Worm (Caenorhabditis elegans) whole organism, L4 larva: Measurements from ENCODE around the gene C13C4.7.

Source experiments
- D1046.2 ChIP-seq: fragments of 200-800 bp; sonication (Bioruptor generic); IDR thresholded peaks from 2 replicates; pipeline ENCODE4 v1.3.6; 2022; ENCODE audit warnings: missing genetic modification characterization, missing compliant biosample characterization
- F26F4.8 ChIP-seq: fragments of 200-800 bp; sonication (Bioruptor generic); conservative IDR thresholded peaks from 2 replicates; pipeline ENCODE4 v1.3.6; 2022; ENCODE audit warnings: missing genetic modification characterization, missing compliant biosample characterization
- R02D3.7 ChIP-seq: fragments of 150-350 bp; sonication (generic microtip); optimal IDR thresholded peaks from 3 replicates; lab custom pipeline; 2014; ENCODE audit warnings: missing biosample characterization, missing genetic modification characterization
- ZK546.5 ChIP-seq, 2 experiments: sonication (generic microtip); optimal IDR thresholded peaks; 2 replicates each; lab custom pipeline; 2017; ENCODE audit warnings: missing biosample characterization in 2 of 2, missing genetic modification characterization in 2 of 2
- aha-1 ChIP-seq: fragments of 150-350 bp; peaks from one replicate; lab custom pipeline; 2014; ENCODE audit warnings: missing biosample characterization, missing genetic modification characterization
- aly-2 ChIP-seq: sonication (generic microtip); optimal IDR thresholded peaks from 2 replicates; lab custom pipeline; 2018; ENCODE audit warnings: missing biosample characterization, missing genetic modification characterization
- ama-1 ChIP-seq: fragments of 150-350 bp; optimal IDR thresholded peaks from 2 replicates; lab custom pipeline; 2014; ENCODE audit warnings: inconsistent platforms, mixed read lengths
- arid-1 ChIP-seq: fragments of 200-800 bp; sonication (Bioruptor generic); conservative IDR thresholded peaks from 2 replicates; pipeline ENCODE4 v1.3.6; 2022; ENCODE audit warnings: missing genetic modification reagents, missing genetic modification characterization, missing compliant biosample characterization
- ceh-20 ChIP-seq: fragments of 200-800 bp; sonication (Bioruptor generic); IDR thresholded peaks from 2 replicates; pipeline ENCODE4 v1.3.6; 2022; ENCODE audit warnings: missing genetic modification reagents, missing genetic modification characterization, missing compliant biosample characterization
- ces-1 ChIP-seq: fragments of 150-350 bp; sonication (generic microtip); optimal IDR thresholded peaks from 4 replicates; lab custom pipeline; 2014; ENCODE audit warnings: missing biosample characterization, missing genetic modification reagents, missing genetic modification characterization
- cey-2 ChIP-seq: sonication (generic microtip); optimal IDR thresholded peaks from 3 replicates; lab custom pipeline; 2017; ENCODE audit warnings: missing genetic modification characterization, mild to moderate bottlenecking, missing compliant biosample characterization, antibody characterized with exemption, borderline replicate concordance; ENCODE audit not compliant: insufficient read depth
- dmd-6 ChIP-seq: fragments of 200-800 bp; sonication (Bioruptor generic); IDR thresholded peaks from 2 replicates; pipeline ENCODE4 v1.3.6; 2022; ENCODE audit warnings: missing genetic modification reagents, missing genetic modification characterization, missing compliant biosample characterization
- dpl-1 ChIP-seq: fragments of 150-350 bp; optimal IDR thresholded peaks from 2 replicates; lab custom pipeline; 2014; ENCODE audit warnings: missing biosample characterization, missing genetic modification reagents, missing genetic modification characterization
- egl-27 ChIP-seq: sonication (generic microtip); optimal IDR thresholded peaks from 3 replicates; lab custom pipeline; 2017; ENCODE audit warnings: missing biosample characterization, missing genetic modification reagents, missing genetic modification characterization
- gei-8 ChIP-seq: fragments of 200-800 bp; sonication (Bioruptor generic); optimal IDR thresholded peaks from 2 replicates; lab custom pipeline; 2018; ENCODE audit warnings: mild to moderate bottlenecking, missing genetic modification characterization, missing compliant biosample characterization
- hif-1 ChIP-seq, 2 experiments: sonication (generic microtip); optimal IDR thresholded peaks; 2 replicates each; lab custom pipeline; 2016 to 2017; ENCODE audit warnings: missing compliant biosample characterization in 2 of 2, missing genetic modification characterization in 2 of 2, missing genetic modification reagents in 2 of 2, missing genotype in 2 of 2, mild to moderate bottlenecking in 1 of 2
- hlh-30 ChIP-seq: sonication (generic microtip); optimal IDR thresholded peaks from 2 replicates; lab custom pipeline; 2017; ENCODE audit warnings: antibody characterized with exemption, mild to moderate bottlenecking, missing genetic modification characterization, missing compliant biosample characterization; ENCODE audit not compliant: insufficient read depth
- hmg-1.1 ChIP-seq: fragments of 200-800 bp; sonication (Bioruptor generic); IDR thresholded peaks from 2 replicates; pipeline ENCODE4 v1.3.6; 2022; ENCODE audit warnings: missing genetic modification reagents, missing genetic modification characterization, missing compliant biosample characterization
- lin-29 ChIP-seq: fragments of 200-800 bp; sonication (Bioruptor generic); IDR thresholded peaks from 2 replicates; pipeline ENCODE4 v1.3.6; 2022; ENCODE audit warnings: missing genetic modification reagents, missing genetic modification characterization, missing compliant biosample characterization
- lin-38 ChIP-seq: fragments of 200-800 bp; sonication (Bioruptor generic); IDR thresholded peaks from 2 replicates; pipeline ENCODE4 v1.3.6; 2022; ENCODE audit warnings: missing genetic modification reagents, missing genetic modification characterization, missing compliant biosample characterization
- lin-39 ChIP-seq: fragments of 150-350 bp; optimal IDR thresholded peaks from 2 replicates; lab custom pipeline; 2014; ENCODE audit warnings: missing biosample characterization, missing genetic modification reagents, missing genetic modification characterization
- madf-9 ChIP-seq: fragments of 200-800 bp; sonication (Bioruptor generic); conservative IDR thresholded peaks from 2 replicates; pipeline ENCODE4 v1.3.6; 2022; ENCODE audit warnings: missing genetic modification reagents, missing genetic modification characterization, missing compliant biosample characterization
- mdl-1 ChIP-seq, 2 experiments: fragments of 150-350 bp in 1 of 2; sonication (generic microtip) in 1 of 2; optimal IDR thresholded peaks; 2 replicates each; lab custom pipeline; 2014 to 2017; ENCODE audit warnings: missing biosample characterization in 2 of 2, missing genetic modification characterization in 2 of 2
- mes-2 ChIP-seq: sonication (generic microtip); optimal IDR thresholded peaks from 2 replicates; lab custom pipeline; 2016; ENCODE audit warnings: missing genotype, mild to moderate bottlenecking, missing genetic modification characterization, missing compliant biosample characterization; ENCODE audit not compliant: poor library complexity, severe bottlenecking
- mxl-2 ChIP-seq: fragments of 200-800 bp; sonication (Bioruptor generic); conservative IDR thresholded peaks from 2 replicates; pipeline ENCODE4 v1.3.6; 2022; ENCODE audit warnings: missing genetic modification reagents, missing genetic modification characterization, missing compliant biosample characterization
- mxl-3 ChIP-seq: fragments of 200-800 bp; sonication (Bioruptor generic); optimal IDR thresholded peaks from 2 replicates; lab custom pipeline; 2018; ENCODE audit warnings: mild to moderate bottlenecking, missing genetic modification characterization, missing compliant biosample characterization
- nhr-28 ChIP-seq: fragments of 150-350 bp; optimal IDR thresholded peaks from 2 replicates; lab custom pipeline; 2014; ENCODE audit warnings: missing biosample characterization, missing genetic modification characterization
- nhr-42 ChIP-seq: fragments of 200-800 bp; sonication (Bioruptor generic); IDR thresholded peaks from 2 replicates; pipeline ENCODE4 v1.3.6; 2022; ENCODE audit warnings: missing genetic modification characterization, missing compliant biosample characterization
- nhr-6 ChIP-seq: fragments of 150-350 bp; optimal IDR thresholded peaks from 2 replicates; lab custom pipeline; 2014; ENCODE audit warnings: missing biosample characterization, missing genetic modification characterization
- nhr-76 ChIP-seq: fragments of 150-350 bp; optimal IDR thresholded peaks from 2 replicates; lab custom pipeline; 2014; ENCODE audit warnings: missing biosample characterization, missing genetic modification characterization
- nhr-77 ChIP-seq: fragments of 150-350 bp; optimal IDR thresholded peaks from 2 replicates; lab custom pipeline; 2014; ENCODE audit warnings: missing biosample characterization, missing genetic modification characterization
- pha-4 ChIP-seq, 2 experiments: fragments of 150-350 bp in 1 of 2; fragments of 200-800 bp in 1 of 2; sonication (Bioruptor generic) in 1 of 2; IDR thresholded peaks in 1 of 2; optimal IDR thresholded peaks in 1 of 2; 2 replicates each; pipeline versions ENCODE4 v1.3.6 to Lab custom; 2014 to 2022; ENCODE audit warnings: missing genetic modification characterization in 2 of 2, missing genetic modification reagents in 2 of 2, missing biosample characterization in 1 of 2, missing compliant biosample characterization in 1 of 2
- php-3 ChIP-seq: fragments of 200-800 bp; sonication (Bioruptor generic); IDR thresholded peaks from 2 replicates; pipeline ENCODE4 v1.3.6; 2022; ENCODE audit warnings: missing genetic modification reagents, missing genetic modification characterization, missing compliant biosample characterization
- pqm-1 ChIP-seq: sonication (generic microtip); optimal IDR thresholded peaks from 2 replicates; lab custom pipeline; 2017; ENCODE audit warnings: missing biosample characterization, missing genetic modification characterization
- rbr-2 ChIP-seq: sonication (generic microtip); optimal IDR thresholded peaks from 2 replicates; lab custom pipeline; 2016; ENCODE audit warnings: missing genotype, missing genetic modification characterization, missing compliant biosample characterization
- set-16 ChIP-seq: fragments of 200-800 bp; sonication (Bioruptor generic); IDR thresholded peaks from 2 replicates; pipeline ENCODE4 v1.3.6; 2022; ENCODE audit warnings: missing genetic modification reagents, missing genetic modification characterization, missing compliant biosample characterization
- snpc-1.2 ChIP-seq: fragments of 200-800 bp; sonication (Bioruptor generic); IDR thresholded peaks from 2 replicates; pipeline ENCODE4 v1.3.6; 2022; ENCODE audit warnings: missing genetic modification reagents, missing genetic modification characterization, missing compliant biosample characterization
- snpc-4 ChIP-seq: fragments of 150-350 bp; optimal IDR thresholded peaks from 2 replicates; lab custom pipeline; 2014; ENCODE audit warnings: missing biosample characterization, missing genetic modification characterization
- spr-3 ChIP-seq: fragments of 200-800 bp; sonication (Bioruptor generic); optimal IDR thresholded peaks from 2 replicates; lab custom pipeline; 2018; ENCODE audit warnings: mild to moderate bottlenecking, missing genetic modification characterization, missing compliant biosample characterization
- unc-130 ChIP-seq: sonication (generic microtip); optimal IDR thresholded peaks from 2 replicates; lab custom pipeline; 2016; ENCODE audit warnings: missing genetic modification reagents, missing genetic modification characterization, missing compliant biosample characterization
- unc-39 ChIP-seq: sonication (generic microtip); optimal IDR thresholded peaks from 2 replicates; lab custom pipeline; 2017; ENCODE audit warnings: missing biosample characterization, missing genetic modification characterization
- unc-62 ChIP-seq, 3 experiments: fragments of 150-350 bp in 1 of 3; sonication (generic microtip); optimal IDR thresholded peaks in 2 of 3; peaks in 1 of 3; 1 replicate in 1 of 3; 2 replicates in 2 of 3; lab custom pipeline; 2014 to 2017; ENCODE audit warnings: missing biosample characterization in 3 of 3, missing genetic modification characterization in 3 of 3, missing genetic modification reagents in 3 of 3, missing genotype in 1 of 3
- ztf-11 ChIP-seq: fragments of 150-350 bp; optimal IDR thresholded peaks from 2 replicates; lab custom pipeline; 2014; ENCODE audit warnings: missing biosample characterization, missing genetic modification characterization
- ztf-7 ChIP-seq: fragments of 150-350 bp; optimal IDR thresholded peaks from 2 replicates; lab custom pipeline; 2014; ENCODE audit warnings: missing biosample characterization, missing genetic modification characterization

C13C4.7 gene

DNA sequence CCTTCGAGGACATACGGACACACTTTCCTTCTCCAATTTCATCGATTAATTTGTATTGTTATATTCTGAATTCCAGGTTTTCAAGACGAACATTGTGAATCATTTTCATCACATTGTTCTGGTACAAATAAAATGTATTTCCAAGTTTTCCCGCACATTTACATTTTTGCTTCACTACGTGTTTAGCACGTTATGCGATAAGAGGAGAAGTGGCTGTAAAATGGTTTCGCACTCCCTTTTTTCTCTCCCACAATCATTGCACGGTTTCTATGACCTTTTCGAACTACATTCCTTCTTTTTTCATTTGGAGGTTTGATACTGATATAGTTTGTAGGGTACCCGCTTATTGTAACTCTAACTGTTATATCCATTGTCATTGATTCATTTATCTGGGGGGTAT lies 6.6 kb downstream of the C13C4.7 start:
- TF ChIP-seq nhr-28 (tag; lab: Kevin White, UChicago): peak; percentile 91
- TF ChIP-seq snpc-1.2 (GFP tag; lab: Robert Waterston, UW): no peak
- TF ChIP-seq unc-130 (GFP tag; lab: Kevin White, UChicago): no peak
- TF ChIP-seq dmd-6 (GFP tag; lab: Robert Waterston, UW): peak; percentile 54
- TF ChIP-seq ces-1: no peak
- peak; percentile 85 for TF ChIP-seq pqm-1 (tag; lab: Kevin White, UChicago)
- TF ChIP-seq mdl-1 (tag; optimal IDR thresholded peaks at IDR 0.05; lab: Kevin White, UChicago): peak in 1 of 2 experiments; percentile 13
- no peak for TF ChIP-seq R02D3.7 (tag; lab: Kevin White, UChicago)
- no peak for TF ChIP-seq gei-8
- TF ChIP-seq hmg-1.1 (GFP tag; lab: Robert Waterston, UW): no peak
- no peak for TF ChIP-seq nhr-6 (tag; lab: Kevin White, UChicago)
- TF ChIP-seq nhr-77: peak; percentile 3
- TF ChIP-seq mxl-3 (GFP tag; lab: Kevin White, UChicago): peak; percentile 66
- TF ChIP-seq aha-1 (tag; lab: Kevin White, UChicago): peak; percentile 30
- no peak for TF ChIP-seq php-3
- TF ChIP-seq hif-1 (tag; optimal IDR thresholded peaks at IDR 0.05; lab: Kevin White, UChicago): no peak
- TF ChIP-seq F26F4.8: no peak
- no peak for TF ChIP-seq lin-39

DNA sequence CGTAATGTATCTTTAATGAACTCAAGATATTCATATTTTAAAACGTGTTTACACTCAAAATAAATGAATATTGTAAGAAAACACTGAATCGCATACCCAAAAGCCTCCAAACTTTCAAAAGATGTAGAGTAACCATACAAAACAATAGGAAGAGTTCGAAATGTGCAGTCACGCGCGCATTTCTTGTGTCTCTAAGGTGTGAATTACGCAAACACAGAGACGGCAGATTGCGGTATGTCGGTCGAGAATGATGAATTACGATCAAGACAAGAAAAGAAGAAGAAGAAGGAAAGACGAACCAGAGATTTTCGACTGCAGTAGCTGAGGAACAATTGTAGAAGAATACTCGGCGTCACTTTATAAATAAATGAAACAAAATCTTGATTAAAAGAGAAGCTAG lies 8.8 kb downstream of the C13C4.7 start, which contains the start of gene lhpp-1:
lhpp-1 (minus strand) TSS at position 354 of the 400 bp plus-strand sequence.
- TF ChIP-seq rbr-2 (no peak), spr-3 (GFP tag; lab: Kevin White, UChicago) (no peak), mxl-2 (GFP tag; lab: Robert Waterston, UW) (no peak), aha-1 (tag; lab: Kevin White, UChicago) (peak; percentile 23), cey-2 (tag; lab: Kevin White, UChicago) (no peak), nhr-76 (no peak), mes-2 (peak; percentile 19), hlh-30 (tag; lab: Kevin White, UChicago) (peak; percentile 56), ZK546.5 (tag; optimal IDR thresholded peaks at IDR 0.05; lab: Kevin White, UChicago) (no peak), ama-1 (no peak), snpc-4 (tag; lab: Kevin White, UChicago) (no peak), nhr-28 (tag; lab: Kevin White, UChicago) (peak; percentile 46), nhr-42 (GFP tag; lab: Robert Waterston, UW) (no peak), madf-9 (no peak), pha-4 (GFP tag; IDR thresholded peaks at IDR 0.05; lab: Robert Waterston, UW) (no peak), pha-4 (tag; optimal IDR thresholded peaks at IDR 0.05; lab: Kevin White, UChicago) (no peak), lin-38 (GFP tag; lab: Robert Waterston, UW) (no peak), unc-39 (no peak), ceh-20 (GFP tag; lab: Robert Waterston, UW) (no peak), snpc-1.2 (GFP tag; lab: Robert Waterston, UW) (no peak), hmg-1.1 (GFP tag; lab: Robert Waterston, UW) (no peak), D1046.2 (GFP tag; lab: Robert Waterston, UW) (no peak), unc-62 (GFP tag; optimal IDR thresholded peaks at IDR 0.05 in 1 of 2; lab: Kevin White, UChicago) (no peak), unc-62 (tag; optimal IDR thresholded peaks at IDR 0.05; lab: Kevin White, UChicago) (no peak), aly-2 (tag; lab: Kevin White, UChicago) (no peak), set-16 (no peak), nhr-6 (tag; lab: Kevin White, UChicago) (peak; percentile 53), lin-29 (no peak), ztf-11 (tag; lab: Kevin White, UChicago) (no peak), ztf-7 (tag; lab: Kevin White, UChicago) (no peak), egl-27 (tag; lab: Kevin White, UChicago) (no peak), arid-1 (GFP tag; lab: Robert Waterston, UW) (no peak), dpl-1 (peak; percentile 11)
